Worm (Caenorhabditis elegans): ENCODE measurements around the gene sra-12.
"Not testable (repeated sequence)": the region's sequence is repeated elsewhere in the genome, so short reads cannot be mapped to it uniquely, and the experiment has no call there.

sra-12 gene

DNA sequence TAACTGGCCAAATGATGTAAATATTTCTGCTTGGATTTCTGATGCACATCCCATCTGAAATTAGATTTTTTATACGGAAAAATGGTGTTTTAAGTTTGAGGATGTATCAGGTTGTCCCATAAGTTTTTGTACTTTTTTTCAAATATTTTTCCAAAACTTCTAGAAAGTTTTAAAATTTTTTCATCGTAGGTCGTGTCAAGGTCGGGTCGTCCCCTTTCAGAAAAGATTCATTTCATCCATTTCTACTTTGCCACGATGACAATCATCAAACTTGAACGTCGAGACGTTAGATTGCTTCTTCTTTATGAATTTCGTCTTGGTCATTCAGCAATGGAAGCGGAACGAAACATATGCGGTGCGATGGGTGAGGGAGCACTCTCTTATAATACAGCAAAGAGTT lies at the start of gene sra-12:
sra-12 (minus strand) TSS at position 101 of the 400 bp plus-strand sequence.
- not testable (repeated sequence) for TF ChIP-seq him-1, W03F9.2, dao-5 (tag; optimal IDR thresholded peaks at IDR 0.05)

DNA sequence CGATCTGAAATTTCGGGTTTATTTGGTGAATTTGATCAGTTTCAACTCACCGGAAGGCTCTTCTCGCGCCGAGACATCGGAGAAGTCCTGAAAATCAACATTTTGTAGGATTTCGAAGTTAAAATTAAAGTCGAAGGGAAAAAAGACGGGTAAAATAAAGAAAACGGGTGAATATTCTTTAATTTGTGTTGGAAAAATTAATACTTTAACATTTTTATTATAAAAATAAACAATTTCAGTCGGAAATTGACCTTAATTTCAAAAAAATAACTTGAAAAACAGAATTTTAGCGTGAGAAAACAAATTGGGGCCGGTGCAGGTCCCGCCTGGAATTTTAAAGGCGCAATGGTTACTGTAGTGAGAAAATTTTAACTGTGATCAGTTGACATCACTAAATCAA lies 48.8 kb upstream of the sra-12 start, which contains the start of gene nos-1:
nos-1 (minus strand) TSS at position 101 of the 400 bp plus-strand sequence.
- TF ChIP-seq W03F9.2 (tag; optimal IDR thresholded peaks at IDR 0.05) (no peak), dao-5 (tag; optimal IDR thresholded peaks at IDR 0.05) (no peak)

DNA sequence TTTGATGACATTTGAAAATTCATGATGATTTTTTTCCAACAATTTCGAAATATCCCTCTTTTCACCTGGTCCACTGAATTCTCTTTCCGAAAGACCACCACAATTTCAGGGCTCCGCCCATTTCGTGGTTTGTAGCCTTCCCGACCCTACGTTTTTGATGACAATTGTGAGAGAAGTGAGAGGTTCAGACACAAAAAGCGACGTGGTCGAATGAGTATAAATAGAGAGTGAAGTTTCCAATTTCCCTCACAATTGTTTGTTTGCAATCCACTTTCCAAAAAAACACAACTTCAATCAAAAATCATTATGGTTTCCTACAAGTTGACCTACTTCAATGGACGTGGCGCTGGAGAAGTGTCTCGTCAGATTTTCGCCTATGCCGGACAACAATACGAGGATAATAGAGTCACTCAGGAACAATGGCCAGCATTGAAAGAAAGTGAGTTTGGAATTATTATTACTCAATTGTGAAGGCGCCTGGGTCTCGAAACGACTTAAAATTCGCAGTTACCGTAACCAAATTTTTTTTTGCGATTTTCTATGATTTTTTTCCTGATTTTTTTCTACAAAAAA lies 45.9 kb upstream of the sra-12 start, which contains the start of gene gst-5:
gst-5 (plus strand) TSS at position 246 of the 573 bp plus-strand sequence.
- TF ChIP-seq him-1 (tag; optimal IDR thresholded peaks at IDR 0.05) (no peak), dao-5 (tag; optimal IDR thresholded peaks at IDR 0.05) (no peak), W03F9.2 (tag; optimal IDR thresholded peaks at IDR 0.05) (no peak)

DNA sequence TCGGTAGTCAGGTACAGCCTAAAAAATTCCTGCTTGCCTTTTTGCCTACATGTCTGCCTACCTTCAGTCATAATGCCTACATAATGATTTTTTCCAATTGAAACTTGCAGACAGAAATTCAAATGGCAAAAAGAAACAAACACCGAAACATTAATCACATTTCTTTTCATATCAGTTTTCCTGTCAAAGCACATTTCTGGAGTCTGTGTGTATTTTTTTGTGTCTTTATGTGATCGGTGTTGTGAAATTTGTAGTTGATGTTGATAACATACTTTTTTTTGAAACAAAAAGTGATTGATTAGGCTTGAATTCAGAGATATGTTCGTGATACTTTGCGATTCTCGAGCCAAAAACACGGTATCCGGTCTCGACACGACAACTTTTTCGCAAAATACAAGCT lies 45.1 kb upstream of the sra-12 start:
- TF ChIP-seq dao-5 (tag; optimal IDR thresholded peaks at IDR 0.05) (no peak), him-1 (tag; optimal IDR thresholded peaks at IDR 0.05) (no peak), W03F9.2 (tag; optimal IDR thresholded peaks at IDR 0.05) (no peak)

DNA sequence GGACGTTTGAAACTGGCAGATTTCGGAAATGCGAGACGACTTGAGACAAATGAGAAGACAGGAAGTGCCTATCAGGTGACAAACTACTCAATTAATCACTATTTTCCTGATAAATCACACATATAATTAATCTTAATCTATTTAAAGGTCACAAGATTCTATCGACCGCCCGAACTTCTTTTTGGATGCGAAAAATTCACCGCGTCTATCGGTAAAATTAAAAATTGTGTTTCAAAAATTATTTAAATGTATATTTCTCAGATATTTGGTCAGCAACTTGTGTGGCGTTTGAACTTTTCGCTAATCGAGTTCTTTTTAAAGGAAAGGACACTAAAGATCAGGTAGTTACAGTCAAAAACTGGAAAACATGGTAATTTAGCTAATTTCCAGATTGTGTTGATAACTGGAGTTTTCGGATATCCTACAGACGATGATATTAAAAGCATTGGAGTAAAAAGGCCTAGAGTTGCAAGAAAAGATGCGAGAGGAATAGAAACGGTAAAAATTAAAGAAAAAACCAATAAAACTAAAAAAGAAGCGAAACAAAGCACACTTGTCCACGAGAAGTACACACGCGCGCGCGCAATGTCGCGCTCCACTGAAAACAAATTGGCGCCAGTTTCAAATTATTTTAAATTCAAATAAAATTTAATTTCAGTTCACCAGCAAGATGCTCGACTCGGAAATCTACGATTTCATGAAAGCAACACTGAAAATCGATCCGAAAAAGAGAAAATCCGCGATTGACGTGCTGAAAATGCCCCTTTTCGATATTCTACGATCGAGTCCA lies 44.2 kb upstream of the sra-12 start:
- TF ChIP-seq W03F9.2 (tag; optimal IDR thresholded peaks at IDR 0.05): no peak
- no peak for TF ChIP-seq him-1 (tag; optimal IDR thresholded peaks at IDR 0.05)
- no peak for TF ChIP-seq dao-5 (tag; optimal IDR thresholded peaks at IDR 0.05)

DNA sequence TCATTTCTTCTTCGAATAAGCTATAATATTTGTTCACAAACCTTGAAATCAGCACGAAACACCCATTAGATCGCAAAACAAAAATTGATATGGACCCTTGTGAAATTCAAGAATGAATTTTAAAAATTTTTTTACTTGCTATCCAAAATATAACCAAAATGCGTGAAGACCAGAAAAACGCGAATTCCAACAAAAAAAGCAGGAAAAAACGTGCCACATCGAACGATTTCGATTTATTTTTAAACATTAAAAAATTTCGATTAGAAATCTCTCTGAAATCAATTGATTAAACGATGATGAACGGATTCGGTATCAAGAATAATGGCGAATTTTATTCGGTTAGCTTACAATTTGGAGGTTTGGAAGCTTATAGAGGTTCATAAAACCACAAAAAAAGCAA lies 43.0 kb upstream of the sra-12 start, which contains the start of the genes tceb-3 and gskl-1:
tceb-3 (minus strand) TSS at position 101 of the 400 bp plus-strand sequence.
gskl-1 (plus strand) TSS at position 243 of the 400 bp plus-strand sequence.
- no peak for TF ChIP-seq W03F9.2 (tag; optimal IDR thresholded peaks at IDR 0.05)
- no peak for TF ChIP-seq him-1 (tag; optimal IDR thresholded peaks at IDR 0.05)

DNA sequence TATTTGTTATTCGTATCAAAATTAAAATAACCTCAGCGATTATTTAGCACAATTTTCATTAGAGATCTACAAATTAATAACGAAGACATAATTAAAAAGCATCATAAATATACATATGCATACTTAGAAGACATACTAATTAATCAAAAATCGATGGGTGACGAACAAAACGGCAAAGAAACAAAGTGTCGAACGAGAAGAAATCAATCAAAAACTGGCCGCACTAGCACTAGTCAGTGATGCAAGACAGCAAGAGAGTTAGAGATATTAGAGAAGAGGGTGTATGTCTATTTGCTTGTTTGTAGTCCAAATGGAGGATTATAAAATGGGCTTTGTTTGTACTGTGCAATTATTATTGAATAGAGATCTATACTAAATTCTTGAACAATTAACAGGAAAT lies 42.6 kb upstream of the sra-12 start:
- no peak for TF ChIP-seq dao-5 (tag; optimal IDR thresholded peaks at IDR 0.05)
- TF ChIP-seq him-1 (tag; optimal IDR thresholded peaks at IDR 0.05): no peak
- TF ChIP-seq W03F9.2 (tag; optimal IDR thresholded peaks at IDR 0.05): no peak

DNA sequence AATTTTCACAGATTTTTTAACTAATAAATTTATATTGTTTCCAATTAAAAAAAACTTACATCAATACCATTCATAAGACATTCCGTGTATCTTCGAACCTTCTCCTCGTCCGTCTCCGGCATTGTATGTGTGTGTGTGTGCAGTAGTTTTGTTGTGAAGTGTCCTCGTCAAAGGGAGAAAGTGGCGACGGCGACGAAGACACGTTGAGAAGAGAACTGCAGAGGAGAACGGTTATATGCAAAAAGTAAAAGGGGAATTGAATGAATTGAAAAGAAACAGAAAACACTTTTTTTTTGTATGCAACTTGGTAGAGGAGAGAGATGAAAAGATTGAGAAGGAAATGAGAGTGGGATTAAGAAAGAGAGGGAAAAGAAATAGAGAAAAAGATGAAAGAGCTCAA lies 41.2 kb upstream of the sra-12 start:
- no peak for TF ChIP-seq dao-5 (tag; optimal IDR thresholded peaks at IDR 0.05)
- TF ChIP-seq him-1 (tag; optimal IDR thresholded peaks at IDR 0.05): no peak
- TF ChIP-seq W03F9.2 (tag; optimal IDR thresholded peaks at IDR 0.05): no peak

DNA sequence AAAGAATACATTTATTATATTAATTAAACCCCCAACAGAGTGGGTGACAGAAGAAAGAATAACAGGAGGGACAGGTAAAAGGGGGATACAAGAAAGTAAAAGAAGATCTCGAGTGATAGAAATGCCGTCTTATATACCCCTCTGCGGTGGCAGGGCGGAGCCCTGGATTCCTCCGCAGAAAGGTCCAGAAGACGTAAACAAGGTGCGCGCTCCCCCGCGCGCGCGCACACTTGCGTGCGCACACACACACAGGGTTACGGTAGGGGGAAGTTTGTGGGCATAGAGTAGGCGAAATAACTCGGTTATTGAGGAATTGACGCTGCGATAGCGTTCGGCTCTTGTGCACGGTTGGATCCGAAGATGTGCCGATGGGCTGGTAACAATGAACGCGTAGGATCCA lies 37.6 kb upstream of the sra-12 start, which contains the start of gene R03D7.15:
R03D7.15 (plus strand) TSS at position 299 of the 400 bp plus-strand sequence.
- not testable (repeated sequence) for TF ChIP-seq him-1, dao-5, W03F9.2 (tag; optimal IDR thresholded peaks at IDR 0.05)

DNA sequence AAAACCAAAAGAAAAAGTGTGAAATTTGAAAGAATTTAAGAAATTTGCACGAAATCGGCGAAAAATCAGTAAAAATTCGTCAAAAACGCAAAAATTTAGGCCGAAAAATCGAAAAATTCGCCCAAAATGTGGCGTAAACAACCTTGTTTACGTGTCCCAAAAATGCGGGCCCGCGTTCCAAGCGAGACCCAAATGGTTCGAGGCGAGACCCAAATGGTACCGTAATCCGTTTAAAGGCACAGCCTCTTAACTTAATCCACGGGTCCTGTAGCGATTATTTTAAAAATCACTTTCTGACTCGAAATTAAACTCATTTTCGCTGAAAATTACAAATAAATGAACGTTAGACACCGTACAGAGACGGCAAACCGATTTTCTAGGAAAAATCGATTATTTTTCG lies 31.1 kb upstream of the sra-12 start:
- TF ChIP-seq W03F9.2 (tag; optimal IDR thresholded peaks at IDR 0.05) (no peak), dao-5 (tag; optimal IDR thresholded peaks at IDR 0.05) (no peak), him-1 (tag; optimal IDR thresholded peaks at IDR 0.05) (no peak)

DNA sequence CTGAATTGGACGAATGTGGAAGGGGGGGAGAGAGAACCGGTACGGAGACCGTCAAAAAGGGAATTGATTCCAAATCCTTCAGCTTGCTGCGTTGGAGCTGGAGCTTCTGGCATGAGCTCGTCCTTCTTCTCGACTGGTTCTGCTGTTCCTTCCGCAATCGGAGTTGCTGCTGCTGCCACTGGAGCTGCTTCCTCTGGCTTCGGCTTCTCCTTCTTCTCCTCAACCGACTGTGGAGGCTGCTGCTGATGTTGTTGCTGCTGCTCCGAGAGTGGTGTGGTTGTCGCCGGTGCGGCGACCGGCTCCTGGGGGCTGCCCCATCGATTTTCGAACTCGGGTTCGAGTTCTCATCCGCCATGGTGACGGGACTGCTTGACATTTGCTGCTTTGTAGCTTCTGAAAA lies 30.5 kb upstream of the sra-12 start, which contains the start of gene R03D7.2:
R03D7.2 (minus strand) TSS at position 399 of the 400 bp plus-strand sequence.
- no peak for TF ChIP-seq him-1 (tag; optimal IDR thresholded peaks at IDR 0.05)

DNA sequence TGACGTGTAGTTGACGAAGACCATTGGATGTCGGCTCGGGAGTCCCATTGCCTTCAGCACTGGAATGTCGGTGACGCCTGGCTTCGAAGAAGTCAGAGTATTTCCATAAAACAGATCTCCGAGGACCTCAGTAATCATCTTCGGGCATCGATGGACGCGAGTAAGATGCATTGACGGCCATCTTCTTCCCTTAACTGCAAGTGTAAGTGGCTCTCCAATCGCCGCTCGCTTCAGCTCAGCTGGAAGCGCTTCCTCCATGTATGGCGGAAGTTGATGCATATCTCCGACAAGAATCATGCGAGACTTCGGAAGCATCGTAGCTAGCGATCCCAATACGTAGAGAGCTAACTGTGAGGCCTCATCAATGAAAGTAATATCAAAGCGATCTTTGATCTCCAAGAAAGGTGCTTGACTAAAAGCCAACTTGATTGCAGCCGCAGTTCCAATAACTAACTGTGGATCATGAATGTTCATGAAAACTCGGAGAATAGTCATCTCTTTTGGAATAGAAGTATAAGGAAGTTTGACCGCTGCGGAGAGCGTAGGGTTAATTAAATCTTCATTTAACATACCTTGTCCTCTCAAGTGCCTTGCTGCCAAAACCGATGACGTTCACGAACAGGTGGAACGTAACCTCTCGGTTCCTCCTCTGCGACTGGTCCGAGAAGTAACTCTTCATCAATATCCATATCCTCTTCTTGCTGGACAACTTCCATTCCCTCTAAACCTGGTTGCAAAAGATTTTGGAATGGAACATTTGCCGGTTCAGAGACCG lies 29.9 kb upstream of the sra-12 start:
- no peak for TF ChIP-seq dao-5 (tag; optimal IDR thresholded peaks at IDR 0.05)
- no peak for TF ChIP-seq him-1 (tag; optimal IDR thresholded peaks at IDR 0.05)
- TF ChIP-seq W03F9.2 (tag; optimal IDR thresholded peaks at IDR 0.05): no peak

DNA sequence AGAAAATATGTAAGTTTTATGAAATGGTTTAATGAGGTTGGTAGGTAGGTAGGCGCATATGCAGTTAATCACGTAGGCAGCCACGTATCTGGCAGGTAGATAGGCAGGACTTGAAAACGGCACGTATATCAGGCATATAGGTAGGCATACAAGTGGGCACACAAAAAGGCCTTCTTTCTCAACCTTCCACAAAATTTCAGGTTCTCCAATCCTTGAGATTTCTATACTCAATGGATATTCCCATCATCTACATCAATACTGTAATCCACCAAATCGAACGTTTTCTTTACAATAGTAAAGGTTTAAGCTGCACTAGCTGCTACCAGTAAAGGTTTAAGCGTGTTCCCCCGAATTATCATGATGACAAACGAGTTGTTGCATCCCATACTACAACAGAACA lies 28.0 kb upstream of the sra-12 start:
- TF ChIP-seq W03F9.2 (tag; optimal IDR thresholded peaks at IDR 0.05): no peak
- no peak for TF ChIP-seq him-1 (tag; optimal IDR thresholded peaks at IDR 0.05)
- TF ChIP-seq dao-5 (tag; optimal IDR thresholded peaks at IDR 0.05): no peak

Data from whole organism, L4/young adult.